Fruit fly (Drosophila melanogaster): Measurements from ENCODE around the gene skd.

- no peak for TF ChIP-seq Optix (GFP tag; IDR thresholded peaks at IDR 0.05)
- TF ChIP-seq cato (GFP tag; optimal IDR thresholded peaks at IDR 0.05; ENCODE audit: borderline replicate concordance): no peak
- TF ChIP-seq mld (GFP tag; IDR thresholded peaks at IDR 0.05; ENCODE audit: partially characterized antibody): no peak
- TF ChIP-seq CG4730 (GFP tag; IDR thresholded peaks at IDR 0.05): no peak
Observed at dm6 chr3L:21055839-21056238, 28.6 kb upstream of the skd start.
